Worm (Caenorhabditis elegans) whole organism, mixed stage, embryonic: Measurements from ENCODE around the gene rhr-1.
"Not testable (repeated sequence)": the region's sequence is repeated elsewhere in the genome, so short reads cannot be mapped to it uniquely, and the experiment has no call there.

Experiments
- blmp-1 ChIP-seq: fragments of 150-350 bp; optimal IDR thresholded peaks from 2 replicates; lab custom pipeline; 2014; ENCODE audit warnings: missing biosample characterization, missing genetic modification characterization
- ceh-39 ChIP-seq: fragments of 150-350 bp; optimal IDR thresholded peaks from 2 replicates; lab custom pipeline; 2014; ENCODE audit warnings: missing biosample characterization, missing genetic modification characterization
- elt-1 ChIP-seq: sonication (generic microtip); optimal IDR thresholded peaks from 2 replicates; lab custom pipeline; 2017; ENCODE audit warnings: missing genetic modification characterization, mild to moderate bottlenecking, missing compliant biosample characterization, antibody characterized with exemption, moderate library complexity, borderline replicate concordance; ENCODE audit not compliant: insufficient read depth
- elt-3 ChIP-seq: fragments of 150-350 bp; optimal IDR thresholded peaks from 2 replicates; lab custom pipeline; 2014; ENCODE audit warnings: missing biosample characterization, missing genetic modification characterization
- mep-1 ChIP-seq: fragments of 150-350 bp; optimal IDR thresholded peaks from 2 replicates; lab custom pipeline; 2017; ENCODE audit warnings: missing biosample characterization, missing genetic modification reagents, missing genetic modification characterization, inconsistent platforms
- nhr-28 ChIP-seq: fragments of 150-350 bp; optimal IDR thresholded peaks from 2 replicates; lab custom pipeline; 2014; ENCODE audit warnings: missing biosample characterization, missing genetic modification characterization
- snpc-4 ChIP-seq: fragments of 150-350 bp; optimal IDR thresholded peaks from 2 replicates; lab custom pipeline; 2014; ENCODE audit warnings: missing biosample characterization, missing genetic modification characterization
- sptf-1 ChIP-seq: sonication (generic microtip); optimal IDR thresholded peaks from 2 replicates; lab custom pipeline; 2017; ENCODE audit warnings: mild to moderate bottlenecking, missing genetic modification characterization, moderate library complexity, missing compliant biosample characterization
- unc-39 ChIP-seq: fragments of 150-350 bp; optimal IDR thresholded peaks from 2 replicates; lab custom pipeline; 2014; ENCODE audit warnings: missing biosample characterization, missing genetic modification characterization
- unc-62 ChIP-seq: fragments of 150-350 bp; optimal IDR thresholded peaks from 2 replicates; lab custom pipeline; 2014; ENCODE audit warnings: missing biosample characterization, missing genetic modification reagents, missing genetic modification characterization

- TF ChIP-seq unc-62; mep-1 (tag; lab: Kevin White, UChicago); nhr-28 (tag; lab: Kevin White, UChicago); snpc-4 (tag; lab: Kevin White, UChicago); unc-39 (tag; lab: Kevin White, UChicago); blmp-1 (tag; lab: Kevin White, UChicago); ceh-39 (tag; lab: Kevin White, UChicago); elt-1 (tag; lab: Kevin White, UChicago); sptf-1 (tag; lab: Kevin White, UChicago); elt-3: not testable (repeated sequence)
These were observed 43.0 kb downstream of the rhr-1 start, which contains the start of gene ZC317.7 for ce11 chrV:5470930-5471329.
